Worm (Caenorhabditis elegans) whole organism, mixed stage, embryonic: Measurements from ENCODE around the gene cyp-35B2.

ENCODE experiments used
- M03D4.4 ChIP-seq: sonication (generic microtip); optimal IDR thresholded peaks from 2 replicates; lab custom pipeline; 2017; ENCODE audit warnings: mild to moderate bottlenecking, missing genetic modification characterization, missing compliant biosample characterization
- bed-3 ChIP-seq: fragments of 200-800 bp; sonication (Bioruptor generic); optimal IDR thresholded peaks from 3 replicates; lab custom pipeline; 2018; ENCODE audit warnings: mild to moderate bottlenecking, missing genetic modification characterization, moderate library complexity, missing compliant biosample characterization
- blmp-1 ChIP-seq: fragments of 150-350 bp; optimal IDR thresholded peaks from 2 replicates; lab custom pipeline; 2014; ENCODE audit warnings: missing biosample characterization, missing genetic modification characterization
- ceh-43 ChIP-seq: fragments of 200-800 bp; sonication (Bioruptor generic); optimal IDR thresholded peaks from 2 replicates; lab custom pipeline; 2018; ENCODE audit warnings: mild to moderate bottlenecking, missing genetic modification characterization, moderate library complexity, missing compliant biosample characterization
- ceh-83 ChIP-seq: fragments of 200-800 bp; sonication (Bioruptor generic); optimal IDR thresholded peaks from 2 replicates; lab custom pipeline; 2018; ENCODE audit warnings: mild to moderate bottlenecking, missing genetic modification characterization, missing compliant biosample characterization
- drap-1 ChIP-seq: fragments of 200-800 bp; sonication (Bioruptor generic); optimal IDR thresholded peaks from 3 replicates; lab custom pipeline; 2018; ENCODE audit warnings: mild to moderate bottlenecking, missing genetic modification characterization, missing compliant biosample characterization
- elt-1 ChIP-seq: sonication (generic microtip); optimal IDR thresholded peaks from 2 replicates; lab custom pipeline; 2017; ENCODE audit warnings: missing genetic modification characterization, mild to moderate bottlenecking, missing compliant biosample characterization, antibody characterized with exemption, moderate library complexity, borderline replicate concordance; ENCODE audit not compliant: insufficient read depth
- elt-3 ChIP-seq: fragments of 150-350 bp; optimal IDR thresholded peaks from 2 replicates; lab custom pipeline; 2014; ENCODE audit warnings: missing biosample characterization, missing genetic modification characterization
- flh-1 ChIP-seq: fragments of 200-800 bp; sonication (Bioruptor generic); optimal IDR thresholded peaks from 2 replicates; lab custom pipeline; 2018; ENCODE audit warnings: mild to moderate bottlenecking, missing genetic modification characterization, moderate library complexity, missing compliant biosample characterization
- hlh-1 ChIP-seq: fragments of 150-350 bp; optimal IDR thresholded peaks from 2 replicates; lab custom pipeline; 2014; ENCODE audit warnings: missing biosample characterization, missing genetic modification reagents, missing genetic modification characterization
- lin-13 ChIP-seq: fragments of 150-350 bp; optimal IDR thresholded peaks from 2 replicates; lab custom pipeline; 2014; ENCODE audit warnings: missing biosample characterization, missing genetic modification characterization
- lin-32 ChIP-seq: fragments of 200-800 bp; sonication (Bioruptor generic); optimal IDR thresholded peaks from 2 replicates; lab custom pipeline; 2018; ENCODE audit warnings: mild to moderate bottlenecking, missing genetic modification characterization, missing compliant biosample characterization
- lsy-2 ChIP-seq: fragments of 150-350 bp; optimal IDR thresholded peaks from 2 replicates; lab custom pipeline; 2014; ENCODE audit warnings: missing biosample characterization, missing genetic modification characterization
- mab-5 ChIP-seq: fragments of 150-350 bp; optimal IDR thresholded peaks from 2 replicates; lab custom pipeline; 2014; ENCODE audit warnings: missing biosample characterization, missing genetic modification characterization
- mep-1 ChIP-seq: fragments of 150-350 bp; optimal IDR thresholded peaks from 2 replicates; lab custom pipeline; 2017; ENCODE audit warnings: missing biosample characterization, missing genetic modification reagents, missing genetic modification characterization, inconsistent platforms
- mls-2 ChIP-seq: sonication (generic microtip); optimal IDR thresholded peaks from 2 replicates; lab custom pipeline; 2016; ENCODE audit warnings: mild to moderate bottlenecking, missing genetic modification characterization, moderate library complexity, missing compliant biosample characterization
- nhr-12 ChIP-seq: fragments of 150-350 bp; optimal IDR thresholded peaks from 2 replicates; lab custom pipeline; 2014; ENCODE audit warnings: missing biosample characterization, missing genetic modification characterization
- nhr-2 ChIP-seq: fragments of 150-350 bp; optimal IDR thresholded peaks from 2 replicates; lab custom pipeline; 2014; ENCODE audit warnings: missing biosample characterization, missing genetic modification characterization
- nhr-237 ChIP-seq: fragments of 150-350 bp; optimal IDR thresholded peaks from 2 replicates; lab custom pipeline; 2014; ENCODE audit warnings: missing biosample characterization, missing genetic modification characterization
- nhr-28 ChIP-seq: fragments of 150-350 bp; optimal IDR thresholded peaks from 2 replicates; lab custom pipeline; 2014; ENCODE audit warnings: missing biosample characterization, missing genetic modification characterization
- nhr-76 ChIP-seq: sonication (generic microtip); optimal IDR thresholded peaks from 2 replicates; lab custom pipeline; 2017; ENCODE audit warnings: missing biosample characterization, missing genetic modification characterization
- pha-4 ChIP-seq: fragments of 150-350 bp; optimal IDR thresholded peaks from 2 replicates; lab custom pipeline; 2018; ENCODE audit warnings: missing biosample characterization, missing genetic modification reagents, missing genetic modification characterization
- snpc-4 ChIP-seq: fragments of 150-350 bp; optimal IDR thresholded peaks from 2 replicates; lab custom pipeline; 2014; ENCODE audit warnings: missing biosample characterization, missing genetic modification characterization
- sptf-1 ChIP-seq: sonication (generic microtip); optimal IDR thresholded peaks from 2 replicates; lab custom pipeline; 2017; ENCODE audit warnings: mild to moderate bottlenecking, missing genetic modification characterization, moderate library complexity, missing compliant biosample characterization
- unc-120 ChIP-seq: sonication (generic microtip); optimal IDR thresholded peaks from 2 replicates; lab custom pipeline; 2017; ENCODE audit warnings: missing genetic modification characterization, missing compliant biosample characterization; ENCODE audit not compliant: poor library complexity, severe bottlenecking
- unc-39 ChIP-seq: fragments of 150-350 bp; optimal IDR thresholded peaks from 2 replicates; lab custom pipeline; 2014; ENCODE audit warnings: missing biosample characterization, missing genetic modification characterization
- unc-62 ChIP-seq: fragments of 150-350 bp; optimal IDR thresholded peaks from 2 replicates; lab custom pipeline; 2014; ENCODE audit warnings: missing biosample characterization, missing genetic modification reagents, missing genetic modification characterization
- ztf-11 ChIP-seq: fragments of 150-350 bp; optimal IDR thresholded peaks from 2 replicates; lab custom pipeline; 2014; ENCODE audit warnings: missing biosample characterization, missing genetic modification characterization

Gene cyp-35B2

ce11 chrV:3957608-3958007, 15.6 kb downstream of the cyp-35B2 start, which contains the start of gene cyp-34A5:
cyp-34A5 (minus strand) TSS chrV:3957708.
- TF ChIP-seq pha-4 (tag; lab: Kevin White, UChicago): no peak
- no peak for TF ChIP-seq bed-3 (GFP tag; lab: Kevin White, UChicago)
- TF ChIP-seq M03D4.4 (tag; lab: Kevin White, UChicago): no peak
- TF ChIP-seq nhr-237: no peak
- TF ChIP-seq nhr-2 (tag; lab: Kevin White, UChicago): no peak
- TF ChIP-seq mab-5: no peak
- TF ChIP-seq snpc-4 (tag; lab: Kevin White, UChicago): no peak
- TF ChIP-seq unc-120: no peak
- no peak for TF ChIP-seq ceh-43 (GFP tag; lab: Kevin White, UChicago)
- TF ChIP-seq blmp-1 (tag; lab: Kevin White, UChicago): no peak
- no peak for TF ChIP-seq elt-1 (tag; lab: Kevin White, UChicago)
- TF ChIP-seq nhr-28 (tag; lab: Kevin White, UChicago): no peak
- no peak for TF ChIP-seq mls-2 (tag; lab: Kevin White, UChicago)
- TF ChIP-seq ceh-83: no peak
- no peak for TF ChIP-seq lin-32 (GFP tag; lab: Kevin White, UChicago)
- TF ChIP-seq mep-1 (tag; lab: Kevin White, UChicago): no peak
- no peak for TF ChIP-seq ztf-11 (tag; lab: Kevin White, UChicago)
- TF ChIP-seq drap-1 (GFP tag; lab: Kevin White, UChicago): no peak

- TF ChIP-seq unc-39 (tag; lab: Kevin White, UChicago) (no peak), ceh-83 (no peak), unc-62 (GFP tag; lab: Kevin White, UChicago) (no peak)
Observed at ce11 chrV:3961235-3961634, 19.3 kb downstream of the cyp-35B2 start, which contains the start of gene cyp-34A6. cyp-34A6 (minus strand) TSS chrV:3961335.

ce11 chrV:3963715-3964114, 21.8 kb downstream of the cyp-35B2 start, which contains the start of gene cyp-34A7:
cyp-34A7 (minus strand) TSS chrV:3963815.
- TF ChIP-seq pha-4 (tag; lab: Kevin White, UChicago): no peak
- TF ChIP-seq lsy-2 (tag; lab: Kevin White, UChicago): no peak
- no peak for TF ChIP-seq nhr-12 (tag; lab: Kevin White, UChicago)
- no peak for TF ChIP-seq unc-120
- TF ChIP-seq unc-62 (GFP tag; lab: Kevin White, UChicago): no peak
- TF ChIP-seq ztf-11 (tag; lab: Kevin White, UChicago): no peak
- TF ChIP-seq snpc-4 (tag; lab: Kevin White, UChicago): no peak
- no peak for TF ChIP-seq nhr-2 (tag; lab: Kevin White, UChicago)
- no peak for TF ChIP-seq flh-1 (GFP tag; lab: Kevin White, UChicago)
- TF ChIP-seq mep-1 (tag; lab: Kevin White, UChicago): no peak
- no peak for TF ChIP-seq elt-3 (tag; lab: Kevin White, UChicago)
- no peak for TF ChIP-seq lin-13
- TF ChIP-seq unc-39 (tag; lab: Kevin White, UChicago): no peak
- TF ChIP-seq bed-3 (GFP tag; lab: Kevin White, UChicago): no peak
- no peak for TF ChIP-seq mls-2 (tag; lab: Kevin White, UChicago)
- TF ChIP-seq elt-1 (tag; lab: Kevin White, UChicago): no peak
- TF ChIP-seq hlh-1 (tag; lab: Kevin White, UChicago): no peak
- TF ChIP-seq sptf-1 (tag; lab: Kevin White, UChicago): no peak
- no peak for TF ChIP-seq mab-5

- TF ChIP-seq mep-1 (tag; lab: Kevin White, UChicago) (no peak), nhr-76 (tag; lab: Kevin White, UChicago) (no peak)
Observed at ce11 chrV:3967762-3968161, 25.8 kb downstream of the cyp-35B2 start, which contains the start of gene cyp-34A8. cyp-34A8 (minus strand) TSS chrV:3967823.

ce11 chrV:3968929-3969328, 27.0 kb downstream of the cyp-35B2 start:
- no peak for TF ChIP-seq M03D4.4 (tag; lab: Kevin White, UChicago)
- no peak for TF ChIP-seq sptf-1 (tag; lab: Kevin White, UChicago)
- no peak for TF ChIP-seq elt-1 (tag; lab: Kevin White, UChicago)
- no peak for TF ChIP-seq blmp-1 (tag; lab: Kevin White, UChicago)
- no peak for TF ChIP-seq lin-13
- TF ChIP-seq mab-5: no peak
- no peak for TF ChIP-seq mls-2 (tag; lab: Kevin White, UChicago)
- TF ChIP-seq hlh-1 (tag; lab: Kevin White, UChicago): no peak
- no peak for TF ChIP-seq unc-62 (GFP tag; lab: Kevin White, UChicago)
